Fruit fly (Drosophila melanogaster) whole organism, prepupa: ENCODE data around the gene CG17249.

Experiments used
- Blimp-1 ChIP-seq: fragments of 200-800 bp; sonication (Bioruptor generic); optimal IDR thresholded peaks from 3 replicates; lab custom pipeline; 2017; ENCODE audit warnings: missing biosample characterization, missing genetic modification characterization, mild to moderate bottlenecking, moderate library complexity, missing genetic modification reagents
- CG10631 ChIP-seq: fragments of 200-800 bp; sonication (Bioruptor generic); optimal IDR thresholded peaks from 2 replicates; lab custom pipeline; 2016; ENCODE audit warnings: missing biosample characterization, missing genetic modification characterization
- CG11902 ChIP-seq: fragments of 200-800 bp; sonication (Bioruptor generic); optimal IDR thresholded peaks from 3 replicates; lab custom pipeline; 2016; ENCODE audit warnings: missing biosample characterization, missing genetic modification characterization
- CG15336 ChIP-seq: fragments of 200-800 bp; sonication (Bioruptor generic); IDR thresholded peaks from 2 replicates; pipeline ENCODE4 v1.3.6; 2022; ENCODE audit warnings: missing biosample characterization, missing genetic modification characterization
- CG31627 ChIP-seq: fragments of 200-800 bp; sonication (Bioruptor generic); optimal IDR thresholded peaks from 3 replicates; lab custom pipeline; 2016; ENCODE audit warnings: missing biosample characterization, missing genetic modification characterization
- CG32006 ChIP-seq: fragments of 200-800 bp; sonication (Bioruptor generic); optimal IDR thresholded peaks from 3 replicates; lab custom pipeline; 2017; ENCODE audit warnings: missing biosample characterization, mild to moderate bottlenecking, missing genetic modification characterization
- CG34406 ChIP-seq: fragments of 200-800 bp; sonication (Bioruptor generic); optimal IDR thresholded peaks from 3 replicates; lab custom pipeline; 2016; ENCODE audit warnings: missing biosample characterization, missing genetic modification characterization
- CG3919 ChIP-seq: fragments of 200-800 bp; sonication (Bioruptor generic); optimal IDR thresholded peaks from 3 replicates; lab custom pipeline; 2016; ENCODE audit warnings: missing biosample characterization, missing genetic modification characterization
- CG4318 ChIP-seq: fragments of 200-800 bp; sonication (Bioruptor generic); optimal IDR thresholded peaks from 3 replicates; lab custom pipeline; 2017; ENCODE audit warnings: missing biosample characterization, mild to moderate bottlenecking, missing genetic modification characterization
- CG6163 ChIP-seq: fragments of 200-800 bp; sonication (Bioruptor generic); IDR thresholded peaks from 3 replicates; pipeline ENCODE4 v1.3.6; 2022; ENCODE audit warnings: missing biosample characterization, missing genetic modification characterization
- CG6854 ChIP-seq: fragments of 200-800 bp; sonication (Bioruptor generic); optimal IDR thresholded peaks from 2 replicates; lab custom pipeline; 2017; ENCODE audit warnings: missing biosample characterization, mild to moderate bottlenecking, missing genetic modification characterization
- CG7368 ChIP-seq: fragments of 200-800 bp; sonication (Bioruptor generic); optimal IDR thresholded peaks from 3 replicates; lab custom pipeline; 2016; ENCODE audit warnings: missing biosample characterization, missing genetic modification characterization
- CG8119 ChIP-seq: fragments of 200-800 bp; sonication (Bioruptor generic); IDR thresholded peaks from 3 replicates; pipeline ENCODE4 v1.3.6; 2022; ENCODE audit warnings: missing biosample characterization, missing genetic modification characterization
- CG8319 ChIP-seq: fragments of 200-800 bp; sonication (Bioruptor generic); optimal IDR thresholded peaks from 3 replicates; lab custom pipeline; 2016; ENCODE audit warnings: missing biosample characterization, missing genetic modification characterization
- CG9139 ChIP-seq: fragments of 200-800 bp; sonication (Bioruptor generic); optimal IDR thresholded peaks from 3 replicates; lab custom pipeline; 2017; ENCODE audit warnings: missing biosample characterization, mild to moderate bottlenecking, missing genetic modification characterization
- Eip75B ChIP-seq: fragments of 200-800 bp; sonication (Bioruptor generic); optimal IDR thresholded peaks from 3 replicates; lab custom pipeline; 2016; ENCODE audit warnings: missing biosample characterization, missing genetic modification characterization
- Eip78C ChIP-seq: fragments of 200-800 bp; sonication (Bioruptor generic); peaks from one replicate; lab custom pipeline; 2016; ENCODE audit warnings: missing biosample characterization, missing genetic modification characterization
- Ets21C ChIP-seq: fragments of 200-800 bp; sonication (Bioruptor generic); optimal IDR thresholded peaks from 3 replicates; lab custom pipeline; 2016; ENCODE audit warnings: missing biosample characterization, missing genetic modification characterization
- Ets96B ChIP-seq: fragments of 200-800 bp; optimal IDR thresholded peaks from 2 replicates; lab custom pipeline; 2019; ENCODE audit warnings: missing biosample characterization, mild to moderate bottlenecking, missing genetic modification characterization, moderate library complexity
- Hr38 ChIP-seq: sonication (Bioruptor generic); optimal IDR thresholded peaks from 2 replicates; lab custom pipeline; 2016; ENCODE audit warnings: missing biosample characterization, missing genetic modification characterization
- Hr39 ChIP-seq: fragments of 200-800 bp; sonication (Bioruptor generic); optimal IDR thresholded peaks from 2 replicates; lab custom pipeline; 2016; ENCODE audit warnings: missing biosample characterization, missing genetic modification characterization
- Hr4 ChIP-seq: fragments of 200-800 bp; sonication (Bioruptor generic); optimal IDR thresholded peaks from 3 replicates; lab custom pipeline; 2016; ENCODE audit warnings: missing biosample characterization, missing genetic modification characterization
- Lpt ChIP-seq: fragments of 200-800 bp; sonication (Bioruptor generic); optimal IDR thresholded peaks from 3 replicates; lab custom pipeline; 2016; ENCODE audit warnings: missing biosample characterization, missing genetic modification characterization
- Met ChIP-seq: fragments of 200-800 bp; sonication (Bioruptor generic); optimal IDR thresholded peaks from 3 replicates; lab custom pipeline; 2016; ENCODE audit warnings: missing biosample characterization, missing genetic modification characterization
- Smox ChIP-seq: fragments of 200-800 bp; sonication (Bioruptor generic); optimal IDR thresholded peaks from 3 replicates; lab custom pipeline; 2016; ENCODE audit warnings: missing biosample characterization, missing genetic modification characterization
- Sox102F ChIP-seq: fragments of 200-800 bp; sonication (Bioruptor generic); optimal IDR thresholded peaks from 2 replicates; lab custom pipeline; 2016; ENCODE audit warnings: missing biosample characterization, mild to moderate bottlenecking, missing genetic modification characterization
- Sox14 ChIP-seq: fragments of 200-800 bp; sonication (Bioruptor generic); optimal IDR thresholded peaks from 3 replicates; lab custom pipeline; 2016; ENCODE audit warnings: missing biosample characterization, missing genetic modification characterization
- achi ChIP-seq: fragments of 200-800 bp; sonication (Bioruptor generic); optimal IDR thresholded peaks from 3 replicates; lab custom pipeline; 2016; ENCODE audit warnings: missing biosample characterization, missing genetic modification characterization
- acj6 ChIP-seq: fragments of 200-800 bp; sonication (Bioruptor generic); optimal IDR thresholded peaks from 3 replicates; lab custom pipeline; 2016; ENCODE audit warnings: missing biosample characterization, missing genetic modification characterization
- cyc ChIP-seq: fragments of 200-800 bp; sonication (Bioruptor generic); optimal IDR thresholded peaks from 3 replicates; lab custom pipeline; 2016; ENCODE audit warnings: missing biosample characterization, missing genetic modification characterization
- dsx ChIP-seq: fragments of 200-800 bp; optimal IDR thresholded peaks from 3 replicates; lab custom pipeline; 2019; ENCODE audit warnings: missing biosample characterization, mild to moderate bottlenecking, missing genetic modification characterization, moderate library complexity; ENCODE audit not compliant: poor library complexity, severe bottlenecking
- eg ChIP-seq: fragments of 200-800 bp; sonication (Bioruptor generic); IDR thresholded peaks from 3 replicates; pipeline ENCODE4 v1.3.6; 2022; ENCODE audit warnings: missing biosample characterization, missing genetic modification characterization
- esn ChIP-seq: fragments of 200-800 bp; sonication (Bioruptor generic); optimal IDR thresholded peaks from 2 replicates; lab custom pipeline; 2016; ENCODE audit warnings: missing biosample characterization, mild to moderate bottlenecking, missing genetic modification characterization, moderate library complexity
- fkh ChIP-seq: fragments of 200-800 bp; sonication (Bioruptor generic); optimal IDR thresholded peaks from 3 replicates; lab custom pipeline; 2017; ENCODE audit warnings: missing biosample characterization, mild to moderate bottlenecking, missing genetic modification characterization, moderate library complexity
- lz ChIP-seq: fragments of 200-800 bp; sonication (Bioruptor generic); optimal IDR thresholded peaks from 3 replicates; lab custom pipeline; 2016; ENCODE audit warnings: missing biosample characterization, missing genetic modification characterization
- net ChIP-seq: fragments of 200-800 bp; sonication (Bioruptor generic); optimal IDR thresholded peaks from 3 replicates; lab custom pipeline; 2016; ENCODE audit warnings: missing biosample characterization, missing genetic modification characterization
- salr ChIP-seq, 2 experiments: fragments of 200-800 bp; sonication (Bioruptor generic); optimal IDR thresholded peaks; 3 replicates each; lab custom pipeline; 2016 to 2018; ENCODE audit warnings: missing biosample characterization in 2 of 2, missing genetic modification characterization in 2 of 2, mild to moderate bottlenecking in 1 of 2
- spab ChIP-seq: fragments of 200-800 bp; sonication (Bioruptor generic); optimal IDR thresholded peaks from 2 replicates; lab custom pipeline; 2017; ENCODE audit warnings: missing biosample characterization, mild to moderate bottlenecking, missing genetic modification characterization, missing genetic modification reagents
- ss ChIP-seq, 2 experiments: fragments of 200-800 bp; sonication (Bioruptor generic); optimal IDR thresholded peaks; 2 replicates in 1 of 2; 3 replicates in 1 of 2; lab custom pipeline; 2017 to 2018; ENCODE audit warnings: mild to moderate bottlenecking in 2 of 2, missing biosample characterization in 2 of 2, missing genetic modification characterization in 2 of 2, moderate library complexity in 1 of 2
- svp ChIP-seq: fragments of 200-800 bp; sonication (Bioruptor generic); peaks from one replicate; lab custom pipeline; 2016; ENCODE audit warnings: missing biosample characterization, missing genetic modification characterization
- topi ChIP-seq: fragments of 200-800 bp; sonication (Bioruptor generic); optimal IDR thresholded peaks from 3 replicates; lab custom pipeline; 2016; ENCODE audit warnings: missing biosample characterization, missing genetic modification characterization
- vri ChIP-seq: fragments of 200-800 bp; sonication (Bioruptor generic); optimal IDR thresholded peaks from 3 replicates; lab custom pipeline; 2016; ENCODE audit warnings: missing biosample characterization, mild to moderate bottlenecking, missing genetic modification characterization

The CG17249 gene

dm6 chr3L:1629064-1629777, 18.0 kb downstream of the CG17249 start, which contains the start of gene GC:
TSS of gene GC (minus strand) at chr3L:1629301.
- no peak for TF ChIP-seq topi (GFP tag; lab: Kevin White, UChicago)
- TF ChIP-seq Hr39 (GFP tag; lab: Kevin White, UChicago): peak; percentile 37
- TF ChIP-seq esn (GFP tag; lab: Kevin White, UChicago): no peak
- no peak for TF ChIP-seq CG3919 (GFP tag; lab: Kevin White, UChicago)
- TF ChIP-seq lz (GFP tag; lab: Kevin White, UChicago): peak; percentile 9
- TF ChIP-seq achi (GFP tag; lab: Kevin White, UChicago): no peak
- TF ChIP-seq CG31627 (GFP tag; lab: Kevin White, UChicago): peak; percentile 17
- no peak for TF ChIP-seq vri (GFP tag; lab: Kevin White, UChicago)
- TF ChIP-seq Sox102F (GFP tag; lab: Kevin White, UChicago): peak; percentile 19
- no peak for TF ChIP-seq spab
- peak; percentile 23 for TF ChIP-seq Ets21C
- peak; percentile 16 for TF ChIP-seq net (GFP tag; lab: Kevin White, UChicago)
- TF ChIP-seq CG32006 (GFP tag; lab: Kevin White, UChicago): peak; percentile 43
- TF ChIP-seq eg: no peak
- peak; percentile 49 for TF ChIP-seq Hr4 (GFP tag; lab: Kevin White, UChicago)
- no peak for TF ChIP-seq Lpt
- TF ChIP-seq Ets96B (tag; lab: Kevin White, UChicago): no peak
- TF ChIP-seq CG4318: no peak
- TF ChIP-seq Eip78C (GFP tag; lab: Kevin White, UChicago): no peak
- peak; percentile 34 for TF ChIP-seq Smox
- TF ChIP-seq acj6 (GFP tag; lab: Kevin White, UChicago): peak; percentile 36
- no peak for TF ChIP-seq CG6163
- TF ChIP-seq Eip75B (GFP tag; lab: Kevin White, UChicago): peak; percentile 12
- TF ChIP-seq CG9139: no peak
- 0 out of 2 replicates have a peak, but pooled peaks have one; percentile 18 for TF ChIP-seq CG15336
- TF ChIP-seq CG8119 (GFP tag; lab: Robert Waterston, UW): 0 out of 3 replicates have a peak, but pooled peaks have one; percentile 28
- TF ChIP-seq, all 60 proteins: peak for 13

- peak; percentile 29 for TF ChIP-seq svp
- no peak for TF ChIP-seq Sox102F (GFP tag; lab: Kevin White, UChicago)
- no peak for TF ChIP-seq achi (GFP tag; lab: Kevin White, UChicago)
- TF ChIP-seq CG10631 (GFP tag; lab: Kevin White, UChicago): no peak
Measured at dm6 chr3L:1628176-1628866, 18.9 kb downstream of the CG17249 start, which contains the start of gene CG13928. TSS of gene CG13928 (minus strand) at chr3L:1628377.

dm6 chr3L:1626924-1627323, 20.3 kb downstream of the CG17249 start:
- TF ChIP-seq svp: peak; percentile 38
- TF ChIP-seq Blimp-1: no peak
- TF ChIP-seq fkh (GFP tag; lab: Kevin White, UChicago): no peak
- TF ChIP-seq Sox102F (GFP tag; lab: Kevin White, UChicago): no peak

DNA sequence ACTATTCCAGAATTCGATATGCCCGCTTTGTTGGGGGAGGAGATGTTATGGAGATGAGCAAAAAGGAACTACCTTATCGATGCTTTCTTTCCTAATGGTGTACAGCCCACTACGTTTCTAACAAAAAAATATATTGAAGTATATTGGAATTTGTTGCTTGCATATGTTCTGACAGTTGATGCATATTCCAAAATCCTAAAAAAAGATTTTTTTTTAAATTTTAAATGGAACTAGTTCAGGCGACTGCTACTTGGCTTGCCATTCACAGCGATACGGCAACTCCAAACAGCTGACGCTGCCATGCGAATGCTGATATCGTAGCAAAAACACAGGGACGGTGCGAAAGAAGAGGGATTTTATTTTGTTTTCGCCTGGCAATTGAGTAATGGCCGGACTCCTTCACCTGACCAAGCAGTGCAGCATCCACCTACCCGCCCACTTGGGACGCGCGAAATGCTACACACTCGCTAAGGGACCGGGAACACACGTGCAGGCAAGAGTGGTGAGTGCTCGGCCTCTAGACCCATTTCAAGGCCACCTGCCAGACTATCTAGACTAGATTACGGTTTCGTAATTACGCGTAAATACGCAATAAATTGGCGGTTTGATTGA, 29.0 kb downstream of the CG17249 start, which contains the start of the genes CG13926, ABCB7 and CG33230:
CG13926 (minus strand) TSS at position 43 of the 612 bp plus-strand sequence.
ABCB7 (plus strand) TSS at position 299 of the 612 bp plus-strand sequence.
CG33230 (plus strand) TSS at position 299 of the 612 bp plus-strand sequence.
- peak; percentile 57 for TF ChIP-seq Hr39 (GFP tag; lab: Kevin White, UChicago)
- no peak for TF ChIP-seq CG7368 (GFP tag; lab: Kevin White, UChicago)
- no peak for TF ChIP-seq CG8319 (GFP tag; lab: Kevin White, UChicago)
- TF ChIP-seq cyc: peak; percentile 49
- peak; percentile 11 for TF ChIP-seq CG6854 (GFP tag; lab: Kevin White, UChicago)
- TF ChIP-seq Hr38 (GFP tag; lab: Kevin White, UChicago): no peak
- TF ChIP-seq achi (GFP tag; lab: Kevin White, UChicago): peak; percentile 27
- TF ChIP-seq CG6163: 0 out of 3 replicates have a peak, but pooled peaks have one; percentile 28
- TF ChIP-seq CG15336: no peak
- peak in 1 of 2 experiments; percentile 36 for TF ChIP-seq ss (GFP tag; optimal IDR thresholded peaks at IDR 0.05; lab: Kevin White, UChicago)
- TF ChIP-seq vri (GFP tag; lab: Kevin White, UChicago): peak; percentile 77
- peak; percentile 23 for TF ChIP-seq Smox
- no peak for TF ChIP-seq Met (GFP tag; lab: Kevin White, UChicago)
- no peak for TF ChIP-seq CG34406 (GFP tag; lab: Kevin White, UChicago)
- peak; percentile 23 for TF ChIP-seq CG32006 (GFP tag; lab: Kevin White, UChicago)
- TF ChIP-seq CG4318: no peak
- peak; percentile 31 for TF ChIP-seq lz (GFP tag; lab: Kevin White, UChicago)
- peak; percentile 44 for TF ChIP-seq CG11902 (GFP tag; lab: Kevin White, UChicago)
- TF ChIP-seq salr (GFP tag; optimal IDR thresholded peaks at IDR 0.05; lab: Kevin White, UChicago): no peak
- TF ChIP-seq dsx (GFP tag; lab: Kevin White, UChicago): no peak
- TF ChIP-seq svp: peak; percentile 84
- peak; percentile 47 for TF ChIP-seq Sox14 (GFP tag; lab: Kevin White, UChicago)
